Worm (Caenorhabditis elegans) whole organism, mixed stage, embryonic: Measurements from ENCODE around the gene Y37E11AL.12.

Source experiments
- ces-1 ChIP-seq: fragments of 150-350 bp; optimal IDR thresholded peaks from 2 replicates; lab custom pipeline; 2014; ENCODE audit warnings: missing biosample characterization, missing genetic modification reagents, missing genetic modification characterization
- elt-1 ChIP-seq: sonication (generic microtip); optimal IDR thresholded peaks from 2 replicates; lab custom pipeline; 2017; ENCODE audit warnings: missing genetic modification characterization, mild to moderate bottlenecking, missing compliant biosample characterization, antibody characterized with exemption, moderate library complexity, borderline replicate concordance; ENCODE audit not compliant: insufficient read depth
- lin-13 ChIP-seq: fragments of 150-350 bp; optimal IDR thresholded peaks from 2 replicates; lab custom pipeline; 2014; ENCODE audit warnings: missing biosample characterization, missing genetic modification characterization
- lin-32 ChIP-seq: fragments of 200-800 bp; sonication (Bioruptor generic); optimal IDR thresholded peaks from 2 replicates; lab custom pipeline; 2018; ENCODE audit warnings: mild to moderate bottlenecking, missing genetic modification characterization, missing compliant biosample characterization
- nhr-12 ChIP-seq: fragments of 150-350 bp; optimal IDR thresholded peaks from 2 replicates; lab custom pipeline; 2014; ENCODE audit warnings: missing biosample characterization, missing genetic modification characterization
- nhr-28 ChIP-seq: fragments of 150-350 bp; optimal IDR thresholded peaks from 2 replicates; lab custom pipeline; 2014; ENCODE audit warnings: missing biosample characterization, missing genetic modification characterization
- nhr-76 ChIP-seq: sonication (generic microtip); optimal IDR thresholded peaks from 2 replicates; lab custom pipeline; 2017; ENCODE audit warnings: missing biosample characterization, missing genetic modification characterization
- pha-4 ChIP-seq: fragments of 150-350 bp; optimal IDR thresholded peaks from 2 replicates; lab custom pipeline; 2018; ENCODE audit warnings: missing biosample characterization, missing genetic modification reagents, missing genetic modification characterization
- snpc-4 ChIP-seq: fragments of 150-350 bp; optimal IDR thresholded peaks from 2 replicates; lab custom pipeline; 2014; ENCODE audit warnings: missing biosample characterization, missing genetic modification characterization
- unc-120 ChIP-seq: sonication (generic microtip); optimal IDR thresholded peaks from 2 replicates; lab custom pipeline; 2017; ENCODE audit warnings: missing genetic modification characterization, missing compliant biosample characterization; ENCODE audit not compliant: poor library complexity, severe bottlenecking
- unc-39 ChIP-seq: fragments of 150-350 bp; optimal IDR thresholded peaks from 2 replicates; lab custom pipeline; 2014; ENCODE audit warnings: missing biosample characterization, missing genetic modification characterization
- ztf-11 ChIP-seq: fragments of 150-350 bp; optimal IDR thresholded peaks from 2 replicates; lab custom pipeline; 2014; ENCODE audit warnings: missing biosample characterization, missing genetic modification characterization

DNA sequence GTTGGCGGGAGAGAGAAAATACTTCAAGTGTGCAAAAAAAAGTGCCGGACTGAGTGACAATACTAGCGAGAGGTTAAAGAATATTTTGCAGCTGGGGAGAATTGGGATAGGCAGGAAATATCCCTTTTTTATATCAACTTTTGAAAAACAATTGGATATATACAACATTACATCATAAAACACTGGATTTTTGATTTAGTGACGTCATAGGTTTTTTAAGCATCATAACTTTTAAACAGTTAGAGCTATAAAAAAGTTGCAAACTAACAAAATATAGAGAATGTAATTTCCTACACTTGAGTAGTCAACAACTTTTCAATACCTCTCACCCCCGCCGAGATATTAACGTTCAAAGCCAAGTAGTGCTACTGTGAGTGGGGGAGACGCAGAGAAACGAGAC is 8.9 kb upstream of the Y37E11AL.12 start:
- TF ChIP-seq pha-4, result no peak
- TF ChIP-seq nhr-76 (tag; lab: Kevin White, UChicago), result no peak
- TF ChIP-seq ztf-11, result no peak
- TF ChIP-seq unc-39, result no peak
- TF ChIP-seq lin-32 (GFP tag; lab: Kevin White, UChicago), result no peak
- TF ChIP-seq nhr-28 (tag; lab: Kevin White, UChicago), result no peak
- no peak for TF ChIP-seq snpc-4 (tag; lab: Kevin White, UChicago)
- no peak for TF ChIP-seq unc-120 (tag; lab: Kevin White, UChicago)
- no peak for TF ChIP-seq elt-1
- TF ChIP-seq lin-13 (tag; lab: Kevin White, UChicago), result no peak
- no peak for TF ChIP-seq ces-1 (GFP tag; lab: Kevin White, UChicago)
- TF ChIP-seq nhr-12 (tag; lab: Kevin White, UChicago), result no peak
